Worm (Caenorhabditis elegans): ENCODE measurements around the gene C47D2.1.
A peak's percentile ranks its signal among the peaks of the same experiment; 100 is the strongest.
"Not testable (repeated sequence)": the region's sequence is repeated elsewhere in the genome, so short reads cannot be mapped to it uniquely, and the experiment has no call there.

ce11 chrX:8181590-8182311, 33.1 kb upstream of the C47D2.1 start, which contains the start of gene C17H11.4:
- TF ChIP-seq tbx-2 (tag; optimal IDR thresholded peaks at IDR 0.05); rnt-1 (tag; optimal IDR thresholded peaks at IDR 0.05); fkh-10 (GFP tag; optimal IDR thresholded peaks at IDR 0.05); tbx-7 (tag; optimal IDR thresholded peaks at IDR 0.05); pha-4 (tag; optimal IDR thresholded peaks at IDR 0.05): not testable (repeated sequence)
- TF ChIP-seq unc-42 (tag; optimal IDR thresholded peaks at IDR 0.05) = peak; percentile 15
